Worm (Caenorhabditis elegans) whole organism, mixed stage, embryonic: ENCODE results near the gene C34C12.9.
"Not testable (repeated sequence)": the region's sequence is repeated elsewhere in the genome, so short reads cannot be mapped to it uniquely, and the experiment has no call there.

ENCODE experiments used
- M03D4.4 ChIP-seq: sonication (generic microtip); optimal IDR thresholded peaks from 2 replicates; lab custom pipeline; 2017; ENCODE audit warnings: mild to moderate bottlenecking, missing genetic modification characterization, missing compliant biosample characterization
- ces-1 ChIP-seq: fragments of 150-350 bp; optimal IDR thresholded peaks from 2 replicates; lab custom pipeline; 2014; ENCODE audit warnings: missing biosample characterization, missing genetic modification reagents, missing genetic modification characterization
- elt-1 ChIP-seq: sonication (generic microtip); optimal IDR thresholded peaks from 2 replicates; lab custom pipeline; 2017; ENCODE audit warnings: missing genetic modification characterization, mild to moderate bottlenecking, missing compliant biosample characterization, antibody characterized with exemption, moderate library complexity, borderline replicate concordance; ENCODE audit not compliant: insufficient read depth
- elt-3 ChIP-seq: fragments of 150-350 bp; optimal IDR thresholded peaks from 2 replicates; lab custom pipeline; 2014; ENCODE audit warnings: missing biosample characterization, missing genetic modification characterization
- lin-13 ChIP-seq: fragments of 150-350 bp; optimal IDR thresholded peaks from 2 replicates; lab custom pipeline; 2014; ENCODE audit warnings: missing biosample characterization, missing genetic modification characterization
- mab-5 ChIP-seq: fragments of 150-350 bp; optimal IDR thresholded peaks from 2 replicates; lab custom pipeline; 2014; ENCODE audit warnings: missing biosample characterization, missing genetic modification characterization
- nhr-76 ChIP-seq: sonication (generic microtip); optimal IDR thresholded peaks from 2 replicates; lab custom pipeline; 2017; ENCODE audit warnings: missing biosample characterization, missing genetic modification characterization
- ztf-11 ChIP-seq: fragments of 150-350 bp; optimal IDR thresholded peaks from 2 replicates; lab custom pipeline; 2014; ENCODE audit warnings: missing biosample characterization, missing genetic modification characterization

DNA sequence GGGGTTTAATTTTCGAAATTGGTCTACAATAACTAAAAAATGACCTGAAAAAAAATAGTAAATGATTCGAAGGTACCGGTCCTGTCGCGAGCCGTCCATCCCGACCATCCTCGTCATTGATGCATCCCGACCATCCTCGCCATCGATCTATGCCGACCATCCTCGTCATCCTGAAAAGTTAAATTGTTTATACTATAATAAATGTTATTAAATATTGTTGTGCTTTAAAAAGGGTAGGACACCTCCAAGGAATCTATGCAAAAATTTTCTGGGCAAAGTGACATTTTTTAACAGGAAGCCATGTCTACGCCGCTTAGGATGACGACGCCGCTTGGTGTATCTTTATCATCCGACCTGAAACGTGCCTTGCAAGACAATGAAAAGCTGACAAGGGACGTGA, 21.3 kb downstream of the C34C12.9 start, which contains the start of gene C34C12.1:
- not testable (repeated sequence) for TF ChIP-seq M03D4.4 (tag; lab: Kevin White, UChicago); elt-1 (tag; lab: Kevin White, UChicago); elt-3 (tag; lab: Kevin White, UChicago); mab-5 (tag; lab: Kevin White, UChicago); ztf-11 (tag; lab: Kevin White, UChicago); nhr-76 (tag; lab: Kevin White, UChicago); lin-13 (tag; lab: Kevin White, UChicago); ces-1 (GFP tag; lab: Kevin White, UChicago)
